Worm (Caenorhabditis elegans) whole organism, L4/young adult: Measurements from ENCODE around the gene gskl-1.

Source experiments
- W03F9.2 ChIP-seq: fragments of 150-350 bp; optimal IDR thresholded peaks from 2 replicates; lab custom pipeline; 2014; ENCODE audit warnings: missing biosample characterization, missing genetic modification characterization
- dao-5 ChIP-seq: sonication (generic microtip); optimal IDR thresholded peaks from 2 replicates; lab custom pipeline; 2016; ENCODE audit warnings: missing genotype, missing genetic modification characterization, moderate library complexity, missing compliant biosample characterization

DNA sequence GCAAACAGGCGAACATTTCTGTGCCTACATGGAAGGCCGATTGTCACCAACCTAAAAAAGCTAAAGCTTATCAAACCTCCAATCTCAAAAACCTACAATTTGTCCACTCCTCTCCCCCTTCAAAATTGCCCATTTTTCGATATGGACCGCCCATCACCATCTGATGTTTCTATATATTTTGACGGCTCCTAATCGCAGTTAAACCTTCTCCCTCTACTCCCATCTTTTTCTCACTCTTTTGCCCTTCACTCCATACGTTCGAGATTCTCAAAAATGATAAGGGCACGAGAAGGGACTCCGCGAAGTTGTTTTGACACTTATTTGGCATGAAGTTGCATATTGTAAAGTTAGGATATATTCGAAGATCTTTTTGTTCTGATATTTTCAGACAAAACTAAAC, 11.8 kb downstream of the gskl-1 start:
- TF ChIP-seq W03F9.2 (tag; lab: Kevin White, UChicago) (no peak), dao-5 (tag; lab: Kevin White, UChicago) (no peak)
